Worm (Caenorhabditis elegans) whole organism, L2 larva: ENCODE measurements around the gene F18A12.2.
"Not testable (repeated sequence)": the region's sequence is repeated elsewhere in the genome, so short reads cannot be mapped to it uniquely, and the experiment has no call there.

Experiments
- R02D3.7 ChIP-seq: fragments of 150-350 bp; optimal IDR thresholded peaks from 2 replicates; lab custom pipeline; 2014; ENCODE audit warnings: missing biosample characterization, missing genetic modification characterization
- ceh-16 ChIP-seq: fragments of 150-350 bp; optimal IDR thresholded peaks from 2 replicates; lab custom pipeline; 2014; ENCODE audit warnings: missing biosample characterization, missing genetic modification characterization
- elt-3 ChIP-seq: sonication (generic microtip); optimal IDR thresholded peaks from 2 replicates; lab custom pipeline; 2017; ENCODE audit warnings: missing biosample characterization, missing genetic modification characterization
- nhr-23 ChIP-seq: fragments of 150-350 bp; optimal IDR thresholded peaks from 2 replicates; lab custom pipeline; 2014; ENCODE audit warnings: missing biosample characterization, missing genetic modification reagents, missing genetic modification characterization
- nhr-237 ChIP-seq: fragments of 150-350 bp; optimal IDR thresholded peaks from 2 replicates; lab custom pipeline; 2014; ENCODE audit warnings: missing biosample characterization, missing genetic modification characterization
- unc-55 ChIP-seq: fragments of 150-350 bp; sonication (generic microtip); optimal IDR thresholded peaks from 3 replicates; lab custom pipeline; 2014; ENCODE audit warnings: missing biosample characterization, missing genetic modification reagents, missing genetic modification characterization
- ztf-11 ChIP-seq: sonication (generic microtip); optimal IDR thresholded peaks from 2 replicates; lab custom pipeline; 2017; ENCODE audit warnings: missing biosample characterization, missing genetic modification characterization

ce11 chrII:3449514-3449913 lies 34.9 kb downstream of the F18A12.2 start, which contains the start of gene C16C8.14:
- not testable (repeated sequence) for TF ChIP-seq nhr-23 (tag; lab: Kevin White, UChicago); ztf-11; R02D3.7; elt-3; nhr-237 (tag; lab: Kevin White, UChicago); ceh-16 (tag; lab: Kevin White, UChicago); unc-55 (GFP tag; lab: Kevin White, UChicago)
